Worm (Caenorhabditis elegans): ENCODE measurements around the gene C39B5.10.

The C39B5.10 gene

DNA sequence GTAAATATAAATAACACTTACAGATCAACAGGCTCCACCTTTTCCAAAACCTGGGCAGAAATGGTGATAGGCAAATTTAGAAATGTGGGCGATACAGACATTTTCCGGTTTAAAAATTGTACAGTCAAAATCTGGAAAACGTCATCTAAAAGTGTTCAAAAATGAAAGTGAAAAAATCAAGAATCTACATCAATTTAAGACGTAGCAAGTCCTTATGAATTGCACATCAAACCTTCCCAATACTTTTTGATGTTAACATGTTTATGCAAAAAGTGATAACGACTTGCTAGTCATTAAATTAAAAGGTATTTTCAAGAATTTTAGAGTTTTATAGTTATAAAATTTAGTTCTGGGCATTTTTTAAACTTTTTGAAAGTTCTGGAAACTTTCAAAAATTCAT, 11.9 kb upstream of the C39B5.10 start, which contains the start of gene fbxa-7:
Gene fbxa-7 (minus strand): TSS at position 101 of the 400 bp plus-strand sequence.
- TF ChIP-seq unc-30 (tag; optimal IDR thresholded peaks at IDR 0.05) (no peak), ceh-88 (GFP tag; IDR thresholded peaks at IDR 0.05) (no peak), lin-15B (tag; optimal IDR thresholded peaks at IDR 0.05) (no peak), vab-15 (tag; optimal IDR thresholded peaks at IDR 0.05) (no peak), jun-1 (tag; optimal IDR thresholded peaks at IDR 0.05) (no peak), nhr-237 (tag; optimal IDR thresholded peaks at IDR 0.05) (no peak), unc-130 (tag; optimal IDR thresholded peaks at IDR 0.05) (no peak), ceh-63 (GFP tag; optimal IDR thresholded peaks at IDR 0.05) (no peak), efl-3 (GFP tag; optimal IDR thresholded peaks at IDR 0.05) (no peak), unc-86 (tag; optimal IDR thresholded peaks at IDR 0.05) (no peak), mef-2 (tag; optimal IDR thresholded peaks at IDR 0.05) (no peak), nhr-85 (tag) (no peak), swsn-7 (tag; optimal IDR thresholded peaks at IDR 0.05) (no peak), xbp-1 (tag; optimal IDR thresholded peaks at IDR 0.05) (no peak), ama-1 (optimal IDR thresholded peaks at IDR 0.05) (no peak), unc-62 (GFP tag; optimal IDR thresholded peaks at IDR 0.05) (no peak), ceh-8 (GFP tag; optimal IDR thresholded peaks at IDR 0.05) (no peak)

DNA sequence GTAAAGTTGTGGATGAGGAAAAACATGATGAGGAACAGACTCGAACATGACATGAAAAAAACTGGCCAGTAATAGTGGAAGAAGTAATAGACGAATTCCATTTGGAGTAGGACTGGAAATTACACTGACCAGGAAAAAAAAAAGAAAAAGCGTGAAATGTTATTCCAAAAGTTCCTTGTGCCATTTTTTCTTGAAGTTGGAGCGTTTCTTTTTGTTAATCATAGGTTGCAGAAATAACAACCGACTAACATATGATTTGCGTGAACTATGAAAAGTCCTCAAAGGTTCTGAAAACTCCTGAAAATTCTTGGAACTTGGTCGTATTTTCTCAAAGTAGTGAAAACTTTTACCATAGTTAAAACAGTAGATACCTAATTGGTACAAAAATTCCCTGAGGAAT, 6.3 kb upstream of the C39B5.10 start, which contains the start of gene srd-67:
Gene srd-67 (minus strand): TSS at position 101 of the 400 bp plus-strand sequence.
- TF ChIP-seq C34B4.2 (tag; optimal IDR thresholded peaks at IDR 0.05) (no peak), unc-30 (tag; optimal IDR thresholded peaks at IDR 0.05) (no peak), mep-1 (tag; optimal IDR thresholded peaks at IDR 0.05) (no peak), unc-62 (GFP tag; optimal IDR thresholded peaks at IDR 0.05) (no peak), nhr-90 (tag; optimal IDR thresholded peaks at IDR 0.05; ENCODE audit: poor library complexity) (no peak), ces-1 (GFP tag; optimal IDR thresholded peaks at IDR 0.05) (no peak), C04F5.9 (tag; optimal IDR thresholded peaks at IDR 0.05) (no peak), sup-37 (GFP tag; optimal IDR thresholded peaks at IDR 0.05) (no peak), ceh-90 (tag; optimal IDR thresholded peaks at IDR 0.05) (no peak), efl-3 (GFP tag; optimal IDR thresholded peaks at IDR 0.05) (no peak), ztf-11 (tag; optimal IDR thresholded peaks at IDR 0.05) (no peak), lin-39 (tag; optimal IDR thresholded peaks at IDR 0.05) (no peak), aly-2 (tag; optimal IDR thresholded peaks at IDR 0.05) (no peak), snpc-4 (tag; optimal IDR thresholded peaks at IDR 0.05) (no peak), aha-1 (tag; optimal IDR thresholded peaks at IDR 0.05) (no peak), fos-1 (tag; optimal IDR thresholded peaks at IDR 0.05) (no peak), unc-98 (GFP tag; IDR thresholded peaks at IDR 0.05) (no peak), mab-9 (GFP tag; IDR thresholded peaks at IDR 0.05) (no peak), jun-1 (tag; optimal IDR thresholded peaks at IDR 0.05) (no peak)

DNA sequence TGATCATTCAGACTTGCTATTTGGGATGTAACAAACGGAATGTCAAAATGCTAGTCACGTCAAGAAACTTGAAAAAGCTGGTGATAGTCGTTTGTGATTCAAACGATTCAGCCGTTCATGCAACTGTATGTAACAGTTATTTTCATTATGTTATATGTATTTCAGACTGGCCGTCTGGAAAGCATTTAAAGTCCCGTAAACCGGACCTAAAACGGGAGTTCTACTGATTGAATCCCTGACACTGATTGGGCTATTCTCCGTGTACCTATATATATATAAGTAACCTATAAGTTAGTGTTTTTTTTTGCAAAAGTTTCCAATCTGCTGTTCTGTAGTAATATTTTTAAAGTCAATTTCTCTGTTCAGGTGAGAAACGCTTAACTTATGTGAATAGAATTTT, 4.2 kb upstream of the C39B5.10 start:
- TF ChIP-seq nhr-12 (tag; optimal IDR thresholded peaks at IDR 0.05) = no peak
- no peak for TF ChIP-seq C16A3.4 (tag; optimal IDR thresholded peaks at IDR 0.05)
- no peak for TF ChIP-seq ces-1 (GFP tag; optimal IDR thresholded peaks at IDR 0.05)
- no peak for TF ChIP-seq elt-3 (tag; optimal IDR thresholded peaks at IDR 0.05)
- no peak for TF ChIP-seq mep-1 (tag; optimal IDR thresholded peaks at IDR 0.05)
- no peak for TF ChIP-seq pax-3 (tag; optimal IDR thresholded peaks at IDR 0.05)
- TF ChIP-seq lin-15B (tag; optimal IDR thresholded peaks at IDR 0.05) = no peak
- no peak for TF ChIP-seq ceh-82 (tag; optimal IDR thresholded peaks at IDR 0.05)
- no peak for TF ChIP-seq dpl-1 (GFP tag; optimal IDR thresholded peaks at IDR 0.05)
- TF ChIP-seq swsn-7 (tag; optimal IDR thresholded peaks at IDR 0.05) = no peak
- TF ChIP-seq aha-1 (tag; optimal IDR thresholded peaks at IDR 0.05) = no peak
- TF ChIP-seq fos-1 (tag; optimal IDR thresholded peaks at IDR 0.05) = no peak
- no peak for TF ChIP-seq lir-3 (tag; optimal IDR thresholded peaks at IDR 0.05; ENCODE audit: poor library complexity)
- TF ChIP-seq tlp-1 (tag; optimal IDR thresholded peaks at IDR 0.05) = no peak
- no peak for TF ChIP-seq lin-39 (tag; optimal IDR thresholded peaks at IDR 0.05)
- TF ChIP-seq sox-4 (tag; optimal IDR thresholded peaks at IDR 0.05) = no peak
